Worm (Caenorhabditis elegans): ENCODE measurements around the gene lev-9.

DNA sequence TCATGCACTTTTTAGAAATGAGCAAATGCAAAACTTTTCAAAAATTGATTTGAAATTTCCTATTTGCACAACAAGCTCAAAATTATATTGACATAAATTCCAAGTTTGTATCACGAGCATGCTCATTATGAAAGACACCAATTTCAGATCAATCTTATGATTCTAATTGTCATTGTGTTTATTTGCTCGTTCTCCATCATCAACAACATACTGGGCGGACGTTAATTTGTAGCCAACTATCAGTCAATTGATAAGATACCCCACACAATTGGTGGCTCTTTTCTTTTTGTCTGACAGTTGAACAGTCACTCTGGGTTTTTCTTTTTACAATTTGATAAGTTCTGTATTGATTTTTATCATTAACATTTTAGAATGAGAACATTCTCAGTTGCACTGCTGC is 19.8 kb downstream of the lev-9 start, which contains the start of gene lro-1:
- no peak for TF ChIP-seq klf-2 (GFP tag; conservative IDR thresholded peaks at IDR 0.05)
- TF ChIP-seq flt-1 (GFP tag; IDR thresholded peaks at IDR 0.05): no peak

All from whole organism, midembryonic.